Worm (Caenorhabditis elegans) whole organism, early embryonic: ENCODE data around the gene C07G1.7.

ENCODE experiments used
- B0310.2 ChIP-seq: sonication (generic microtip); optimal IDR thresholded peaks from 2 replicates; lab custom pipeline; 2016; ENCODE audit warnings: mild to moderate bottlenecking, missing genetic modification characterization, missing compliant biosample characterization
- F13C5.2 ChIP-seq: sonication (generic microtip); optimal IDR thresholded peaks from 2 replicates; lab custom pipeline; 2017; ENCODE audit warnings: mild to moderate bottlenecking, missing genetic modification characterization, inconsistent platforms, missing compliant biosample characterization
- aly-1 ChIP-seq: sonication (generic microtip); optimal IDR thresholded peaks from 2 replicates; lab custom pipeline; 2016; ENCODE audit warnings: missing genetic modification characterization, missing compliant biosample characterization
- ama-1 ChIP-seq: fragments of 150-350 bp; optimal IDR thresholded peaks from 2 replicates; lab custom pipeline; 2014
- ceh-13 ChIP-seq: fragments of 200-800 bp; sonication (Bioruptor generic); optimal IDR thresholded peaks from 2 replicates; lab custom pipeline; 2018; ENCODE audit warnings: mild to moderate bottlenecking, missing genetic modification characterization, missing compliant biosample characterization
- ceh-36 ChIP-seq: sonication (generic microtip); optimal IDR thresholded peaks from 2 replicates; lab custom pipeline; 2016; ENCODE audit warnings: missing genetic modification characterization, inconsistent platforms, missing compliant biosample characterization
- ets-7 ChIP-seq: sonication (generic microtip); optimal IDR thresholded peaks from 2 replicates; lab custom pipeline; 2016; ENCODE audit warnings: missing genotype, missing genetic modification characterization, missing compliant biosample characterization
- flt-1 ChIP-seq: fragments of 200-800 bp; sonication (Bioruptor generic); IDR thresholded peaks from 2 replicates; pipeline ENCODE4 v1.3.6; 2022; ENCODE audit warnings: missing genetic modification characterization, missing compliant biosample characterization
- hmbx-1 ChIP-seq: sonication (generic microtip); optimal IDR thresholded peaks from 2 replicates; lab custom pipeline; 2016; ENCODE audit warnings: mild to moderate bottlenecking, missing genetic modification characterization, missing compliant biosample characterization
- hmg-4 ChIP-seq: fragments of 200-800 bp; sonication (Bioruptor generic); optimal IDR thresholded peaks from 2 replicates; lab custom pipeline; 2018; ENCODE audit warnings: mild to moderate bottlenecking, missing genetic modification characterization, missing compliant biosample characterization
- hnd-1 ChIP-seq: sonication (generic microtip); optimal IDR thresholded peaks from 2 replicates; lab custom pipeline; 2016; ENCODE audit warnings: missing genetic modification characterization, missing compliant biosample characterization
- pes-1 ChIP-seq: fragments of 200-800 bp; sonication (Bioruptor generic); IDR thresholded peaks from 2 replicates; pipeline ENCODE4 v1.3.6; 2022; ENCODE audit warnings: missing genetic modification reagents, missing genetic modification characterization, missing compliant biosample characterization
- scrt-1 ChIP-seq: fragments of 200-800 bp; sonication (Bioruptor generic); IDR thresholded peaks from 2 replicates; pipeline ENCODE4 v1.3.6; 2022; ENCODE audit warnings: missing genetic modification characterization, missing compliant biosample characterization
- sea-1 ChIP-seq: fragments of 200-800 bp; sonication (Bioruptor generic); conservative IDR thresholded peaks from 2 replicates; pipeline ENCODE4 v1.3.6; 2022; ENCODE audit warnings: missing genetic modification characterization, missing compliant biosample characterization
- tbx-11 ChIP-seq: fragments of 200-800 bp; sonication (Bioruptor generic); IDR thresholded peaks from 2 replicates; pipeline ENCODE4 v1.3.6; 2022; ENCODE audit warnings: missing genetic modification characterization, missing compliant biosample characterization
- tbx-37 ChIP-seq: fragments of 200-800 bp; sonication (Bioruptor generic); conservative IDR thresholded peaks from 2 replicates; pipeline ENCODE4 v1.3.6; 2022; ENCODE audit warnings: missing genetic modification reagents, missing genetic modification characterization, missing compliant biosample characterization
- tra-4 ChIP-seq: sonication (generic microtip); optimal IDR thresholded peaks from 2 replicates; lab custom pipeline; 2017; ENCODE audit warnings: missing genetic modification characterization, missing compliant biosample characterization

C07G1.7 gene

ce11 chrIV:8199824-8200223 is 11.8 kb downstream of the C07G1.7 start:
- TF ChIP-seq hmg-4 (GFP tag; lab: Kevin White, UChicago), result no peak
- no peak for TF ChIP-seq ceh-13 (GFP tag; lab: Kevin White, UChicago)
- no peak for TF ChIP-seq aly-1 (tag; lab: Kevin White, UChicago)
- TF ChIP-seq sea-1 (GFP tag; lab: Robert Waterston, UW), result no peak
- no peak for TF ChIP-seq flt-1 (GFP tag; lab: Robert Waterston, UW)
- TF ChIP-seq B0310.2 (tag; lab: Kevin White, UChicago), result no peak
- TF ChIP-seq pes-1, result no peak
- TF ChIP-seq tbx-37 (GFP tag; lab: Robert Waterston, UW), result no peak
- no peak for TF ChIP-seq ama-1 (lab: Kevin White, UChicago)
- TF ChIP-seq ets-7 (tag; lab: Kevin White, UChicago), result no peak
- TF ChIP-seq scrt-1 (GFP tag; lab: Robert Waterston, UW), result no peak
- TF ChIP-seq hmbx-1 (tag; lab: Kevin White, UChicago), result no peak
- no peak for TF ChIP-seq hnd-1 (tag; lab: Kevin White, UChicago)

ce11 chrIV:8199274-8199673 is 12.4 kb downstream of the C07G1.7 start:
- no peak for TF ChIP-seq F13C5.2
- no peak for TF ChIP-seq ceh-36 (tag; lab: Kevin White, UChicago)
- no peak for TF ChIP-seq B0310.2 (tag; lab: Kevin White, UChicago)
- no peak for TF ChIP-seq ama-1 (lab: Kevin White, UChicago)
- TF ChIP-seq hnd-1 (tag; lab: Kevin White, UChicago), result no peak
- no peak for TF ChIP-seq scrt-1 (GFP tag; lab: Robert Waterston, UW)
- TF ChIP-seq ets-7 (tag; lab: Kevin White, UChicago), result no peak
- no peak for TF ChIP-seq sea-1 (GFP tag; lab: Robert Waterston, UW)
- TF ChIP-seq pes-1, result no peak
- TF ChIP-seq hmbx-1 (tag; lab: Kevin White, UChicago), result no peak
- no peak for TF ChIP-seq flt-1 (GFP tag; lab: Robert Waterston, UW)
- no peak for TF ChIP-seq hmg-4 (GFP tag; lab: Kevin White, UChicago)
- no peak for TF ChIP-seq tra-4 (tag; lab: Kevin White, UChicago)
- no peak for TF ChIP-seq tbx-37 (GFP tag; lab: Robert Waterston, UW)
- TF ChIP-seq ceh-13 (GFP tag; lab: Kevin White, UChicago), result no peak
- no peak for TF ChIP-seq aly-1 (tag; lab: Kevin White, UChicago)
- TF ChIP-seq tbx-11 (GFP tag; lab: Robert Waterston, UW), result no peak

- TF ChIP-seq tbx-37 (GFP tag; lab: Robert Waterston, UW) (no peak), ama-1 (lab: Kevin White, UChicago) (no peak)
Observed at ce11 chrIV:8198851-8199250, 12.8 kb downstream of the C07G1.7 start, which contains the start of gene wsp-1. wsp-1 (minus strand) TSS chrIV:8198951.

- TF ChIP-seq pes-1, result no peak
- no peak for TF ChIP-seq hmbx-1 (tag; lab: Kevin White, UChicago)
- TF ChIP-seq F13C5.2, result no peak
- TF ChIP-seq B0310.2 (tag; lab: Kevin White, UChicago), result no peak
- TF ChIP-seq flt-1 (GFP tag; lab: Robert Waterston, UW), result no peak
- TF ChIP-seq ets-7 (tag; lab: Kevin White, UChicago), result no peak
- no peak for TF ChIP-seq ceh-36 (tag; lab: Kevin White, UChicago)
- no peak for TF ChIP-seq scrt-1 (GFP tag; lab: Robert Waterston, UW)
- no peak for TF ChIP-seq aly-1 (tag; lab: Kevin White, UChicago)
Observed at ce11 chrIV:8192878-8193277, 18.8 kb downstream of the C07G1.7 start.

- no peak for TF ChIP-seq hnd-1 (tag; lab: Kevin White, UChicago)
- TF ChIP-seq ama-1 (lab: Kevin White, UChicago), result no peak
- 0 out of 2 replicates have a peak, but pooled peaks have one; percentile 32 for TF ChIP-seq sea-1 (GFP tag; lab: Robert Waterston, UW)
- no peak for TF ChIP-seq scrt-1 (GFP tag; lab: Robert Waterston, UW)
- no peak for TF ChIP-seq hmbx-1 (tag; lab: Kevin White, UChicago)
- no peak for TF ChIP-seq flt-1 (GFP tag; lab: Robert Waterston, UW)
- TF ChIP-seq aly-1 (tag; lab: Kevin White, UChicago), result no peak
- no peak for TF ChIP-seq tbx-37 (GFP tag; lab: Robert Waterston, UW)
Observed at ce11 chrIV:8189667-8190066, 22.0 kb downstream of the C07G1.7 start.

ce11 chrIV:8188421-8189112 is 23.1 kb downstream of the C07G1.7 start:
- no peak for TF ChIP-seq ets-7 (tag; lab: Kevin White, UChicago)
- no peak for TF ChIP-seq hmg-4 (GFP tag; lab: Kevin White, UChicago)
- 0 out of 2 replicates have a peak, but pooled peaks have one; percentile 30 for TF ChIP-seq pes-1
- TF ChIP-seq scrt-1 (GFP tag; lab: Robert Waterston, UW), result no peak

ce11 chrIV:8183313-8183712 is 28.3 kb downstream of the C07G1.7 start:
- TF ChIP-seq tbx-37 (GFP tag; lab: Robert Waterston, UW) (no peak), F13C5.2 (peak; percentile 15), pes-1 (no peak), ceh-13 (GFP tag; lab: Kevin White, UChicago) (no peak), hmg-4 (GFP tag; lab: Kevin White, UChicago) (peak; percentile 44), ama-1 (lab: Kevin White, UChicago) (no peak), ceh-36 (tag; lab: Kevin White, UChicago) (peak; percentile 55), hnd-1 (tag; lab: Kevin White, UChicago) (no peak), sea-1 (GFP tag; lab: Robert Waterston, UW) (peak; percentile 57)
